Fruit fly (Drosophila melanogaster) whole organism, embryonic: ENCODE results near the gene CG9114.

Source experiments
- Atf6 ChIP-seq: fragments of 200-800 bp; sonication (Bioruptor generic); IDR thresholded peaks from 2 replicates; pipeline ENCODE4 v1.3.6; 2022; ENCODE audit warnings: missing biosample characterization, missing genetic modification characterization
- BEAF-32 ChIP-seq: fragments of 200-800 bp; sonication (Bioruptor generic); optimal IDR thresholded peaks from 3 replicates; lab custom pipeline; 2017; ENCODE audit warnings: missing biosample characterization, missing genetic modification characterization, mild to moderate bottlenecking, moderate library complexity, missing genetic modification reagents
- CG11456 ChIP-seq: fragments of 200-800 bp; sonication (Bioruptor generic); IDR thresholded peaks from 3 replicates; pipeline ENCODE4 v1.3.6; 2022; ENCODE audit warnings: missing biosample characterization, missing genetic modification characterization
- CG12104 ChIP-seq: fragments of 200-800 bp; sonication (Bioruptor generic); optimal IDR thresholded peaks from 3 replicates; lab custom pipeline; 2016; ENCODE audit warnings: missing biosample characterization, missing genetic modification characterization
- CG12391 ChIP-seq: fragments of 200-800 bp; sonication (Bioruptor generic); optimal IDR thresholded peaks from 3 replicates; lab custom pipeline; 2018; ENCODE audit warnings: missing biosample characterization, mild to moderate bottlenecking, missing genetic modification characterization, moderate library complexity
- CG13296 ChIP-seq: fragments of 200-800 bp; sonication (Bioruptor generic); optimal IDR thresholded peaks from 3 replicates; lab custom pipeline; 2018; ENCODE audit warnings: missing biosample characterization, mild to moderate bottlenecking, missing genetic modification characterization
- CG13894 ChIP-seq: fragments of 200-800 bp; sonication (Bioruptor generic); optimal IDR thresholded peaks from 3 replicates; lab custom pipeline; 2018; ENCODE audit warnings: missing biosample characterization, mild to moderate bottlenecking, missing genetic modification characterization, moderate library complexity
- CG14710 ChIP-seq: fragments of 200-800 bp; sonication (Bioruptor generic); optimal IDR thresholded peaks from 3 replicates; lab custom pipeline; 2019; ENCODE audit warnings: missing biosample characterization, mild to moderate bottlenecking, missing genetic modification characterization, moderate library complexity
- CG15269 ChIP-seq: fragments of 200-800 bp; sonication (Bioruptor generic); optimal IDR thresholded peaks from 2 replicates; lab custom pipeline; 2018; ENCODE audit warnings: missing biosample characterization, mild to moderate bottlenecking, missing genetic modification characterization, moderate library complexity
- CG15479 ChIP-seq: fragments of 200-800 bp; sonication (Bioruptor generic); optimal IDR thresholded peaks from 3 replicates; lab custom pipeline; 2019; ENCODE audit warnings: missing biosample characterization, mild to moderate bottlenecking, missing genetic modification characterization, moderate library complexity
- CG15514 ChIP-seq: fragments of 200-800 bp; sonication (Bioruptor generic); optimal IDR thresholded peaks from 3 replicates; lab custom pipeline; 2017; ENCODE audit warnings: missing biosample characterization, missing genetic modification characterization, mild to moderate bottlenecking, moderate library complexity, missing genetic modification reagents
- CG17912 ChIP-seq: fragments of 200-800 bp; sonication (Bioruptor generic); optimal IDR thresholded peaks from 2 replicates; lab custom pipeline; 2018; ENCODE audit warnings: missing biosample characterization, mild to moderate bottlenecking, missing genetic modification characterization
- CG2116 ChIP-seq: fragments of 200-800 bp; sonication (Bioruptor generic); optimal IDR thresholded peaks from 3 replicates; lab custom pipeline; 2018; ENCODE audit warnings: missing biosample characterization, mild to moderate bottlenecking, missing genetic modification characterization
- CG30403 ChIP-seq: fragments of 200-800 bp; sonication (Bioruptor generic); optimal IDR thresholded peaks from 3 replicates; lab custom pipeline; 2016; ENCODE audit warnings: missing biosample characterization, missing genetic modification characterization
- CG32532 ChIP-seq: fragments of 200-800 bp; sonication (Bioruptor generic); IDR thresholded peaks from 2 replicates; pipeline ENCODE4 v1.3.6; 2022; ENCODE audit warnings: missing biosample characterization, missing genetic modification characterization
- CG3281 ChIP-seq: fragments of 200-800 bp; sonication (Bioruptor generic); optimal IDR thresholded peaks from 3 replicates; lab custom pipeline; 2017; ENCODE audit warnings: missing biosample characterization, mild to moderate bottlenecking, missing genetic modification characterization
- CG33557 ChIP-seq: fragments of 200-800 bp; sonication (Bioruptor generic); optimal IDR thresholded peaks from 2 replicates; lab custom pipeline; 2019; ENCODE audit warnings: missing biosample characterization, mild to moderate bottlenecking, missing genetic modification characterization, moderate library complexity
- CG5180 ChIP-seq: fragments of 200-800 bp; sonication (Bioruptor generic); optimal IDR thresholded peaks from 3 replicates; lab custom pipeline; 2017; ENCODE audit warnings: missing biosample characterization, missing genetic modification characterization, mild to moderate bottlenecking, moderate library complexity, missing genetic modification reagents
- CG6854 ChIP-seq: fragments of 200-800 bp; sonication (Bioruptor generic); optimal IDR thresholded peaks from 3 replicates; lab custom pipeline; 2017; ENCODE audit warnings: missing biosample characterization, mild to moderate bottlenecking, missing genetic modification characterization
- CG7745 ChIP-seq: fragments of 200-800 bp; sonication (Bioruptor generic); optimal IDR thresholded peaks from 2 replicates; lab custom pipeline; 2018; ENCODE audit warnings: missing biosample characterization, mild to moderate bottlenecking, missing genetic modification characterization, moderate library complexity
- CG7786 ChIP-seq: fragments of 200-800 bp; sonication (Bioruptor generic); optimal IDR thresholded peaks from 2 replicates; lab custom pipeline; 2016; ENCODE audit warnings: missing biosample characterization, missing genetic modification characterization
- CG9609 ChIP-seq: fragments of 200-800 bp; sonication (Bioruptor generic); optimal IDR thresholded peaks from 3 replicates; lab custom pipeline; 2016; ENCODE audit warnings: missing biosample characterization, missing genetic modification characterization
- CG9797 ChIP-seq: fragments of 200-800 bp; sonication (Bioruptor generic); optimal IDR thresholded peaks from 3 replicates; lab custom pipeline; 2018; ENCODE audit warnings: missing biosample characterization, mild to moderate bottlenecking, missing genetic modification characterization
- Doc3 ChIP-seq: fragments of 200-800 bp; sonication (Bioruptor generic); IDR thresholded peaks from 3 replicates; pipeline ENCODE4 v1.3.6; 2022; ENCODE audit warnings: missing biosample characterization, missing genetic modification characterization; ENCODE audit not compliant: partially characterized antibody
- Fer1 ChIP-seq: fragments of 200-800 bp; sonication (Bioruptor generic); optimal IDR thresholded peaks from 2 replicates; lab custom pipeline; 2017; ENCODE audit warnings: missing biosample characterization, mild to moderate bottlenecking, missing genetic modification characterization
- Gug ChIP-seq: fragments of 200-800 bp; sonication (Bioruptor generic); IDR thresholded peaks from 4 replicates; pipeline ENCODE4 v1.3.6; 2022; ENCODE audit warnings: missing biosample characterization, missing genetic modification characterization
- HmgZ ChIP-seq: fragments of 200-800 bp; sonication (Bioruptor generic); optimal IDR thresholded peaks from 2 replicates; lab custom pipeline; 2018; ENCODE audit warnings: missing biosample characterization, mild to moderate bottlenecking, missing genetic modification characterization
- MESR4 ChIP-seq: fragments of 200-800 bp; sonication (Bioruptor generic); optimal IDR thresholded peaks from 2 replicates; lab custom pipeline; 2018; ENCODE audit warnings: missing biosample characterization, mild to moderate bottlenecking, missing genetic modification characterization, moderate library complexity
- MTF-1 ChIP-seq: fragments of 200-800 bp; sonication (Bioruptor generic); optimal IDR thresholded peaks from 2 replicates; lab custom pipeline; 2018; ENCODE audit warnings: missing biosample characterization, mild to moderate bottlenecking, missing genetic modification characterization, borderline replicate concordance
- Sry-β ChIP-seq: fragments of 200-800 bp; sonication (Bioruptor generic); optimal IDR thresholded peaks from 2 replicates; lab custom pipeline; 2018; ENCODE audit warnings: missing biosample characterization, mild to moderate bottlenecking, missing genetic modification characterization, moderate library complexity
- Xrp1 ChIP-seq: fragments of 200-800 bp; sonication (Bioruptor generic); IDR thresholded peaks from 2 replicates; pipeline ENCODE4 v1.3.6; 2022; ENCODE audit warnings: missing biosample characterization, missing genetic modification characterization
- YL-1 ChIP-seq: fragments of 200-800 bp; sonication (Bioruptor generic); optimal IDR thresholded peaks from 3 replicates; lab custom pipeline; 2017; ENCODE audit warnings: missing biosample characterization, mild to moderate bottlenecking, missing genetic modification characterization
- bab2 ChIP-seq: fragments of 200-800 bp; sonication (Bioruptor generic); optimal IDR thresholded peaks from 2 replicates; lab custom pipeline; 2016; ENCODE audit warnings: missing biosample characterization, missing genetic modification characterization
- gsb-n ChIP-seq: fragments of 200-800 bp; sonication (Bioruptor generic); optimal IDR thresholded peaks from 3 replicates; lab custom pipeline; 2018; ENCODE audit warnings: missing biosample characterization, mild to moderate bottlenecking, missing genetic modification characterization
- hb ChIP-seq: fragments of 200-800 bp; sonication (Bioruptor generic); IDR thresholded peaks from 3 replicates; pipeline ENCODE4 v1.3.6; 2022; ENCODE audit warnings: missing biosample characterization, missing genetic modification characterization; ENCODE audit not compliant: partially characterized antibody
- kni ChIP-seq: fragments of 200-800 bp; sonication (Bioruptor generic); optimal IDR thresholded peaks from 3 replicates; lab custom pipeline; 2017; ENCODE audit warnings: mild to moderate bottlenecking, missing biosample characterization, missing genetic modification reagents, missing genetic modification characterization
- lab ChIP-seq: fragments of 200-800 bp; sonication (Bioruptor generic); optimal IDR thresholded peaks from 3 replicates; lab custom pipeline; 2017; ENCODE audit warnings: missing biosample characterization, missing genetic modification characterization, mild to moderate bottlenecking, moderate library complexity, missing genetic modification reagents
- onecut ChIP-seq: fragments of 200-800 bp; sonication (Bioruptor generic); IDR thresholded peaks from 2 replicates; pipeline ENCODE4 v1.3.6; 2022; ENCODE audit warnings: missing biosample characterization, missing genetic modification characterization
- org-1 ChIP-seq: fragments of 200-800 bp; sonication (Bioruptor generic); optimal IDR thresholded peaks from 2 replicates; lab custom pipeline; 2017; ENCODE audit warnings: missing biosample characterization, missing genetic modification characterization
- phol ChIP-seq: fragments of 200-800 bp; sonication (Bioruptor generic); optimal IDR thresholded peaks from 3 replicates; lab custom pipeline; 2018; ENCODE audit warnings: missing biosample characterization, mild to moderate bottlenecking, missing genetic modification characterization, moderate library complexity
- pzg ChIP-seq: fragments of 200-800 bp; sonication (Bioruptor generic); optimal IDR thresholded peaks from 3 replicates; lab custom pipeline; 2018; ENCODE audit warnings: missing biosample characterization, mild to moderate bottlenecking, missing genetic modification characterization, moderate library complexity
- salm ChIP-seq: fragments of 200-800 bp; sonication (Bioruptor generic); optimal IDR thresholded peaks from 2 replicates; lab custom pipeline; 2018; ENCODE audit warnings: missing biosample characterization, mild to moderate bottlenecking, missing genetic modification characterization
- sc ChIP-seq, 3 experiments: fragments of >200 bp in 2 of 3; fragments of 200-800 bp in 1 of 3; sonication (Bioruptor generic) in 1 of 3; optimal IDR thresholded peaks; 2 replicates in 2 of 3; 3 replicates in 1 of 3; lab custom pipeline; 2017; ENCODE audit warnings: mild to moderate bottlenecking in 1 of 3, missing biosample characterization in 1 of 3, missing genetic modification characterization in 1 of 3, missing genetic modification reagents in 1 of 3
- scrt ChIP-seq: fragments of 200-800 bp; sonication (Bioruptor generic); optimal IDR thresholded peaks from 2 replicates; lab custom pipeline; 2018; ENCODE audit warnings: missing biosample characterization, mild to moderate bottlenecking, missing genetic modification characterization, moderate library complexity
- ssp ChIP-seq: fragments of 200-800 bp; sonication (Bioruptor generic); IDR thresholded peaks from 2 replicates; pipeline ENCODE4 v1.3.6; 2022; ENCODE audit warnings: missing biosample characterization, missing genetic modification characterization
- sug ChIP-seq: fragments of 200-800 bp; optimal IDR thresholded peaks from 2 replicates; lab custom pipeline; 2019; ENCODE audit warnings: missing biosample characterization, mild to moderate bottlenecking, missing genetic modification characterization, moderate library complexity
- tap ChIP-seq: fragments of 200-800 bp; optimal IDR thresholded peaks from 3 replicates; lab custom pipeline; 2019; ENCODE audit warnings: missing biosample characterization, mild to moderate bottlenecking, missing genetic modification characterization, moderate library complexity
- tll ChIP-seq, 2 experiments: fragments of 200-800 bp in 1 of 2; fragments of >200 bp in 1 of 2; sonication (Bioruptor generic) in 1 of 2; optimal IDR thresholded peaks; 2 replicates each; lab custom pipeline; 2017 to 2019; ENCODE audit warnings: missing biosample characterization in 2 of 2, missing genetic modification characterization in 2 of 2, mild to moderate bottlenecking in 1 of 2, moderate library complexity in 1 of 2

CG9114 gene

DNA sequence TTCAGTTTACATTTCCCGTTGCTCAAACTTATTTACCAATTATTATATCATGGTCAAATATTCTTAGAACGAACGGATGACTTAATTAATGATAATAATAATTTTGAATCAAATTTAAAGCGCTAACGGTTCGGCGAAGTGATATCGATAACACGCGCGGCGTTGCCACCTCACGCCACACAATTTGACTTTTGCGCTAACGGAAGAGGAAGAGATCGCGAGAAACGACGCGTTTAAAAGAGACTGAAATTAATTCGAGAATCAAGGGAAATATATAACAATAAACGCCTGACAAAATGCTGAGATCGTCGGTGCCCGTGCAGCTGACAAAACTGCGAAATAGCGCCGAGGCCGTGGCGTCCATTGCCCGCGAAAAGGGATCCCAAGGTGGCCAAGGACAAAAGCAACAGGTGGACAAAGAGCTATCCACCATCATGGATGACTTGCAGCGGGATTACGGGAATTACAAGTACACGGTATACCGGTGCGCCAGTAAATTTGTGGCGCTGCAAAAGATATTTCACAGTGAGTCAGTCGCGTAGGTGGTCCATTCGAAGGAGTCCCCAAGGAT, 4.7 kb downstream of the CG9114 start, which contains the start of gene dah (continued):
- TF ChIP-seq scrt (GFP tag; lab: Kevin White, UChicago) (peak; percentile 38), HmgZ (tag; lab: Kevin White, UChicago) (no peak), sc (optimal IDR thresholded peaks at IDR 0.05; lab: Kevin White, UChicago) (no peak), sc (GFP tag; optimal IDR thresholded peaks at IDR 0.05; lab: Kevin White, UChicago) (no peak), sug (tag; lab: Kevin White, UChicago) (no peak), CG13296 (GFP tag; lab: Kevin White, UChicago) (no peak), YL-1 (peak; percentile 30), Fer1 (GFP tag; lab: Kevin White, UChicago) (no peak), CG33557 (GFP tag; lab: Kevin White, UChicago) (no peak), CG14710 (tag; lab: Kevin White, UChicago) (peak; percentile 20), kni (GFP tag; lab: Kevin White, UChicago) (no peak), CG11456 (no peak), CG15514 (peak; percentile 49), CG2116 (GFP tag; lab: Kevin White, UChicago) (peak; percentile 48), tap (tag; lab: Kevin White, UChicago) (no peak), salm (no peak), ssp (no peak), CG7786 (GFP tag; lab: Kevin White, UChicago) (no peak), MTF-1 (GFP tag; lab: Kevin White, UChicago) (no peak), Atf6 (GFP tag; lab: Robert Waterston, UW) (no peak), CG17912 (no peak), CG15479 (GFP tag; lab: Kevin White, UChicago) (no peak), org-1 (GFP tag; lab: Kevin White, UChicago) (no peak), CG5180 (no peak), CG12104 (GFP tag; lab: Kevin White, UChicago) (no peak), CG13894 (tag; lab: Kevin White, UChicago) (no peak), Xrp1 (GFP tag; lab: Robert Waterston, UW) (no peak), CG9797 (peak; percentile 23), hb (GFP tag; lab: Robert Waterston, UW) (no peak), phol (tag; lab: Kevin White, UChicago) (peak; percentile 30), onecut (GFP tag; lab: Robert Waterston, UW) (no peak), bab2 (GFP tag; lab: Kevin White, UChicago) (no peak), CG12391 (tag; lab: Kevin White, UChicago) (no peak), BEAF-32 (GFP tag; lab: Kevin White, UChicago) (peak; percentile 53), Doc3 (GFP tag; lab: Robert Waterston, UW) (peak; percentile 23; the same call in 1 of the 3 replicates), CG3281 (GFP tag; lab: Kevin White, UChicago) (no peak), CG32532 (GFP tag; lab: Robert Waterston, UW) (no peak), Sry-β (no peak), CG30403 (GFP tag; lab: Kevin White, UChicago) (no peak), CG9609 (GFP tag; lab: Kevin White, UChicago) (no peak), MESR4 (GFP tag; lab: Kevin White, UChicago) (no peak), gsb-n (tag; lab: Kevin White, UChicago) (no peak), CG7745 (tag; lab: Kevin White, UChicago) (no peak), CG15269 (tag; lab: Kevin White, UChicago) (no peak), CG6854 (GFP tag; lab: Kevin White, UChicago) (no peak), pzg (GFP tag; lab: Kevin White, UChicago) (peak; percentile 56), tll (GFP tag; optimal IDR thresholded peaks at IDR 0.05; lab: Kevin White, UChicago) (peak in 1 of 2 experiments; percentile 98), lab (no peak), Gug (GFP tag; lab: Robert Waterston, UW) (no peak)
